Worm (Caenorhabditis elegans) whole organism, L1 larva: ENCODE measurements around the gene R04E5.7.

Source experiments
- F16B12.6 ChIP-seq: fragments of 150-350 bp; optimal IDR thresholded peaks from 2 replicates; lab custom pipeline; 2014; ENCODE audit warnings: missing biosample characterization, missing genetic modification characterization
- alr-1 ChIP-seq: fragments of 200-800 bp; sonication (Bioruptor generic); optimal IDR thresholded peaks from 2 replicates; lab custom pipeline; 2018; ENCODE audit warnings: borderline replicate concordance, mild to moderate bottlenecking, missing genetic modification characterization, missing compliant biosample characterization
- ama-1 ChIP-seq: fragments of 150-350 bp; optimal IDR thresholded peaks from 2 replicates; lab custom pipeline; 2014
- ceh-82 ChIP-seq, 3 experiments: fragments of 150-350 bp in 1 of 3; sonication (generic microtip) in 2 of 3; optimal IDR thresholded peaks; 2 replicates each; lab custom pipeline; 2014 to 2017; ENCODE audit warnings: missing biosample characterization in 3 of 3, missing genetic modification characterization in 3 of 3
- efl-3 ChIP-seq: fragments of 200-800 bp; sonication (Bioruptor generic); optimal IDR thresholded peaks from 2 replicates; lab custom pipeline; 2018; ENCODE audit warnings: mild to moderate bottlenecking, missing genetic modification characterization, missing compliant biosample characterization
- fos-1 ChIP-seq: fragments of 150-350 bp; optimal IDR thresholded peaks from 2 replicates; lab custom pipeline; 2014; ENCODE audit warnings: missing biosample characterization, missing genetic modification characterization
- lin-13 ChIP-seq: fragments of 150-350 bp; optimal IDR thresholded peaks from 2 replicates; lab custom pipeline; 2014; ENCODE audit warnings: missing biosample characterization, missing genetic modification reagents, missing genetic modification characterization
- nhr-11 ChIP-seq: fragments of 150-350 bp; optimal IDR thresholded peaks from 2 replicates; lab custom pipeline; 2014; ENCODE audit warnings: missing biosample characterization, missing genetic modification characterization
- nhr-12 ChIP-seq: sonication (generic microtip); optimal IDR thresholded peaks from 2 replicates; lab custom pipeline; 2017; ENCODE audit warnings: missing biosample characterization, missing genetic modification characterization
- nhr-19 ChIP-seq: fragments of 200-800 bp; sonication (Bioruptor generic); conservative IDR thresholded peaks from 2 replicates; pipeline ENCODE4 v1.3.6; 2022; ENCODE audit warnings: missing genetic modification characterization, missing compliant biosample characterization
- unc-30 ChIP-seq: sonication (generic microtip); optimal IDR thresholded peaks from 2 replicates; lab custom pipeline; 2017; ENCODE audit warnings: missing biosample characterization, missing genetic modification characterization

DNA sequence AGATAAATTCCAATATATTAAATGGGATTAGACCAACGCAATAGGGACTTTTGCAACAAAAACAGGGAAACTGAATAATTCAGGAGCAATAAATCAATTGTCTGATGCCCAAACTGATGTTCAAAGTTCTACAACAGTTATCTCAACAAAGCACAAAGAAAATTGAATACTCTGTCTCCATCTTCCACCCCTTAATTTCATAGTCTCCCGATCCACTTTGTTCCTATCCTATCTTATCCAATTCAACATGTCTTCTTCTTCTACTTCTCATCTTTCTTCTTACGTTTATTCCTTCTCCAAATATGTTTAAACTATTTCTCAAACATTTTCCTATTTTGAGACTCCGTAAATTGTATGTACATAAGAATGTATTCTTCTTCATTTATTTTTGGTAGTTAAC is 26.7 kb downstream of the R04E5.7 start:
- TF ChIP-seq nhr-12 (tag; lab: Kevin White, UChicago) (no peak), unc-30 (no peak), ceh-82 (tag; optimal IDR thresholded peaks at IDR 0.05; lab: Kevin White, UChicago) (no peak), lin-13 (no peak), efl-3 (GFP tag; lab: Kevin White, UChicago) (no peak), fos-1 (tag; lab: Kevin White, UChicago) (no peak), ama-1 (no peak), nhr-19 (no peak), alr-1 (tag; lab: Kevin White, UChicago) (no peak), nhr-11 (tag; lab: Kevin White, UChicago) (no peak), F16B12.6 (tag; lab: Kevin White, UChicago) (no peak)
